Worm (Caenorhabditis elegans) whole organism, young adult: ENCODE results near the gene H38K22.7.

Source experiments
- B0019.2 ChIP-seq: fragments of 200-800 bp; sonication (Bioruptor generic); conservative IDR thresholded peaks from 2 replicates; pipeline ENCODE4 v1.3.6; 2022; ENCODE audit warnings: missing genetic modification reagents, missing genetic modification characterization, missing compliant biosample characterization
- B0261.1 ChIP-seq: sonication (generic microtip); optimal IDR thresholded peaks from 2 replicates; lab custom pipeline; 2016; ENCODE audit warnings: mild to moderate bottlenecking, missing genetic modification characterization, moderate library complexity, missing compliant biosample characterization
- B0336.3 ChIP-seq: fragments of 200-800 bp; sonication (Bioruptor generic); IDR thresholded peaks from 2 replicates; pipeline ENCODE4 v1.3.6; 2022; ENCODE audit warnings: missing genetic modification characterization, missing compliant biosample characterization
- C06A6.2 ChIP-seq: fragments of 200-800 bp; sonication (Bioruptor generic); conservative IDR thresholded peaks from 2 replicates; pipeline ENCODE4 v1.3.6; 2022; ENCODE audit warnings: missing genetic modification characterization, missing compliant biosample characterization
- C17E4.6 ChIP-seq: fragments of 200-800 bp; sonication (Bioruptor generic); IDR thresholded peaks from 2 replicates; pipeline ENCODE4 v1.3.6; 2022; ENCODE audit warnings: missing genetic modification reagents, missing genetic modification characterization, missing compliant biosample characterization
- F10E7.11 ChIP-seq: sonication (generic microtip); optimal IDR thresholded peaks from 2 replicates; lab custom pipeline; 2017; ENCODE audit warnings: mild to moderate bottlenecking, missing genetic modification characterization, moderate library complexity, missing compliant biosample characterization
- F23B12.7 ChIP-seq: sonication (generic microtip); optimal IDR thresholded peaks from 2 replicates; lab custom pipeline; 2017; ENCODE audit warnings: missing genetic modification characterization, mild to moderate bottlenecking, missing compliant biosample characterization, antibody characterized with exemption, moderate library complexity; ENCODE audit not compliant: insufficient read depth
- F33H1.4 ChIP-seq: fragments of 200-800 bp; sonication (Bioruptor generic); IDR thresholded peaks from 2 replicates; pipeline ENCODE4 v1.3.6; 2022; ENCODE audit warnings: missing genetic modification reagents, missing genetic modification characterization, missing compliant biosample characterization
- F49E8.2 ChIP-seq: sonication (generic microtip); optimal IDR thresholded peaks from 3 replicates; lab custom pipeline; 2017; ENCODE audit warnings: missing genetic modification characterization, mild to moderate bottlenecking, missing compliant biosample characterization, antibody characterized with exemption, moderate library complexity; ENCODE audit not compliant: insufficient read depth
- F55B11.4 ChIP-seq: sonication (generic microtip); optimal IDR thresholded peaks from 2 replicates; lab custom pipeline; 2016; ENCODE audit warnings: missing compliant biosample characterization, missing genetic modification characterization, borderline replicate concordance; ENCODE audit not compliant: insufficient read depth
- F57A8.1 ChIP-seq: fragments of 200-800 bp; sonication (Bioruptor generic); optimal IDR thresholded peaks from 2 replicates; lab custom pipeline; 2018; ENCODE audit warnings: mild to moderate bottlenecking, missing genetic modification characterization, moderate library complexity, missing compliant biosample characterization
- F57C9.4 ChIP-seq: sonication (generic microtip); optimal IDR thresholded peaks from 2 replicates; lab custom pipeline; 2017; ENCODE audit warnings: mild to moderate bottlenecking, missing genetic modification characterization, missing compliant biosample characterization
- K12H6.12 ChIP-seq: fragments of 200-800 bp; sonication (Bioruptor generic); optimal IDR thresholded peaks from 2 replicates; lab custom pipeline; 2018; ENCODE audit warnings: mild to moderate bottlenecking, missing genetic modification characterization, missing compliant biosample characterization
- T26A5.8 ChIP-seq: sonication (generic microtip); optimal IDR thresholded peaks from 2 replicates; lab custom pipeline; 2016; ENCODE audit warnings: missing genetic modification characterization, missing compliant biosample characterization
- bed-2 ChIP-seq: fragments of 200-800 bp; sonication (Bioruptor generic); IDR thresholded peaks from 2 replicates; pipeline ENCODE4 v1.3.6; 2022; ENCODE audit warnings: missing genetic modification reagents, missing genetic modification characterization, missing compliant biosample characterization
- ccch-3 ChIP-seq: fragments of 200-800 bp; sonication (Bioruptor generic); optimal IDR thresholded peaks from 2 replicates; lab custom pipeline; 2018; ENCODE audit warnings: mild to moderate bottlenecking, missing genetic modification characterization, missing compliant biosample characterization
- cebp-2 ChIP-seq: fragments of 200-800 bp; sonication (Bioruptor generic); IDR thresholded peaks from 2 replicates; pipeline ENCODE4 v1.3.6; 2022; ENCODE audit warnings: missing genetic modification characterization, missing compliant biosample characterization
- ceh-27 ChIP-seq: fragments of 200-800 bp; sonication (Bioruptor generic); optimal IDR thresholded peaks from 2 replicates; lab custom pipeline; 2018; ENCODE audit warnings: mild to moderate bottlenecking, missing genetic modification characterization, moderate library complexity, missing compliant biosample characterization
- chd-7 ChIP-seq: sonication (generic microtip); optimal IDR thresholded peaks from 2 replicates; lab custom pipeline; 2016; ENCODE audit warnings: mild to moderate bottlenecking, missing genetic modification characterization, moderate library complexity, missing compliant biosample characterization
- dpl-1 ChIP-seq: fragments of 150-350 bp; optimal IDR thresholded peaks from 2 replicates; lab custom pipeline; 2014; ENCODE audit warnings: missing biosample characterization, missing genetic modification reagents, missing genetic modification characterization
- ekl-4 ChIP-seq: fragments of 200-800 bp; sonication (Bioruptor generic); IDR thresholded peaks from 2 replicates; pipeline ENCODE4 v1.3.6; 2022; ENCODE audit warnings: missing genetic modification reagents, missing genetic modification characterization, missing compliant biosample characterization
- fkh-3 ChIP-seq: sonication (generic microtip); optimal IDR thresholded peaks from 2 replicates; lab custom pipeline; 2016; ENCODE audit warnings: mild to moderate bottlenecking, missing genetic modification characterization, missing compliant biosample characterization
- him-1 ChIP-seq: sonication (generic microtip); optimal IDR thresholded peaks from 2 replicates; lab custom pipeline; 2016; ENCODE audit warnings: missing genotype, missing genetic modification reagents, missing genetic modification characterization, missing compliant biosample characterization
- let-526 ChIP-seq: fragments of 200-800 bp; sonication (Bioruptor generic); IDR thresholded peaks from 2 replicates; pipeline ENCODE4 v1.3.6; 2022; ENCODE audit warnings: missing genetic modification reagents, missing genetic modification characterization, missing compliant biosample characterization
- lsl-1 ChIP-seq: fragments of 200-800 bp; sonication (Bioruptor generic); optimal IDR thresholded peaks from 2 replicates; lab custom pipeline; 2018; ENCODE audit warnings: mild to moderate bottlenecking, missing genetic modification characterization, moderate library complexity, missing compliant biosample characterization
- mcd-1 ChIP-seq: fragments of 200-800 bp; sonication (Bioruptor generic); IDR thresholded peaks from 2 replicates; pipeline ENCODE4 v1.3.6; 2022; ENCODE audit warnings: missing genetic modification reagents, missing genetic modification characterization, missing compliant biosample characterization
- mes-4 ChIP-seq: sonication (generic microtip); optimal IDR thresholded peaks from 2 replicates; lab custom pipeline; 2016; ENCODE audit warnings: missing genotype, missing genetic modification characterization, missing compliant biosample characterization
- nfyb-1 ChIP-seq: fragments of 200-800 bp; sonication (Bioruptor generic); IDR thresholded peaks from 2 replicates; pipeline ENCODE4 v1.3.6; 2022; ENCODE audit warnings: missing genetic modification reagents, missing genetic modification characterization, missing compliant biosample characterization
- nhr-179 ChIP-seq: sonication (generic microtip); optimal IDR thresholded peaks from 2 replicates; lab custom pipeline; 2016; ENCODE audit warnings: mild to moderate bottlenecking, missing genetic modification characterization, missing compliant biosample characterization
- nhr-80 ChIP-seq: sonication (generic microtip); optimal IDR thresholded peaks from 2 replicates; lab custom pipeline; 2016; ENCODE audit warnings: missing genetic modification characterization, missing compliant biosample characterization
- nhr-90 ChIP-seq: sonication (generic microtip); optimal IDR thresholded peaks from 2 replicates; lab custom pipeline; 2016; ENCODE audit warnings: missing genotype, mild to moderate bottlenecking, missing genetic modification characterization, missing compliant biosample characterization
- rcor-1 ChIP-seq: fragments of 200-800 bp; sonication (Bioruptor generic); IDR thresholded peaks from 2 replicates; pipeline ENCODE4 v1.3.6; 2022; ENCODE audit warnings: missing genetic modification reagents, missing genetic modification characterization, missing compliant biosample characterization
- sdz-38 ChIP-seq: sonication (generic microtip); optimal IDR thresholded peaks from 2 replicates; lab custom pipeline; 2016; ENCODE audit warnings: missing genotype, missing genetic modification characterization, missing compliant biosample characterization
- somi-1 ChIP-seq: fragments of 200-800 bp; sonication (Bioruptor generic); optimal IDR thresholded peaks from 2 replicates; lab custom pipeline; 2018; ENCODE audit warnings: mild to moderate bottlenecking, missing genetic modification characterization, missing compliant biosample characterization
- tbx-9 ChIP-seq: sonication (generic microtip); optimal IDR thresholded peaks from 2 replicates; lab custom pipeline; 2016; ENCODE audit warnings: borderline replicate concordance, missing genetic modification characterization, inconsistent platforms, missing compliant biosample characterization
- tlf-1 ChIP-seq: fragments of 200-800 bp; sonication (Bioruptor generic); optimal IDR thresholded peaks from 2 replicates; lab custom pipeline; 2018; ENCODE audit warnings: mild to moderate bottlenecking, missing genetic modification characterization, missing compliant biosample characterization
- unc-62 ChIP-seq: fragments of 150-350 bp; optimal IDR thresholded peaks from 2 replicates; lab custom pipeline; 2014; ENCODE audit warnings: missing biosample characterization, missing genetic modification reagents, missing genetic modification characterization
- ztf-28 ChIP-seq: fragments of 200-800 bp; sonication (Bioruptor generic); IDR thresholded peaks from 2 replicates; pipeline ENCODE4 v1.3.6; 2022; ENCODE audit warnings: missing genetic modification reagents, missing genetic modification characterization, missing compliant biosample characterization
- ztf-6 ChIP-seq: fragments of 200-800 bp; sonication (Bioruptor generic); IDR thresholded peaks from 2 replicates; pipeline ENCODE4 v1.3.6; 2022; ENCODE audit warnings: missing genetic modification reagents, missing genetic modification characterization, missing compliant biosample characterization

The H38K22.7 gene

DNA sequence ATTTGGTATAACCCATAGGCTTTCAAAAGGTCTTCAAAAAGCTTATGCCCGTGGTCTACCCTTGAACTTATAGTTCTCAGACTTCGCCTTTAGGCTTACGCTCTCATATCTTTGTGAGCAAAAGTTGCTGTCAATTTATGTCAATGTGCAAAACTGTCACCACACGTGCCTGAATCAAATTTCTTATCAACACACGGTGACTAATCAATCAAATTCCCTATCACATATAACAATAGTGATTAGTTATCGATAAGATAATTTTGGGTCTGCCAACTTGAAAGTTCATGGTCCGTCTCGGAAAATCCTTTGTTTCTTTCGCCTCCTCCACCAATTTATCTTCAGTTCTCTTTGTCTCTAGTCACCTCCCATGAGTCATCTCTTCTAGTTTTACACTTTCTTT is 35.9 kb downstream of the H38K22.7 start:
- TF ChIP-seq F57A8.1 (GFP tag; lab: Kevin White, UChicago) (no peak), fkh-3 (no peak), nhr-80 (tag; lab: Kevin White, UChicago) (peak; percentile 34), dpl-1 (no peak), F10E7.11 (tag; lab: Kevin White, UChicago) (no peak), unc-62 (GFP tag; lab: Kevin White, UChicago) (no peak), ztf-28 (no peak)

- TF ChIP-seq him-1 (tag; lab: Kevin White, UChicago), result no peak
- no peak for TF ChIP-seq ceh-27
- TF ChIP-seq nfyb-1 (GFP tag; lab: Robert Waterston, UW), result no peak
- TF ChIP-seq cebp-2 (GFP tag; lab: Robert Waterston, UW), result no peak
- TF ChIP-seq ekl-4 (GFP tag; lab: Robert Waterston, UW), result no peak
- TF ChIP-seq B0336.3 (GFP tag; lab: Robert Waterston, UW), result no peak
- TF ChIP-seq B0019.2 (GFP tag; lab: Robert Waterston, UW), result no peak
- TF ChIP-seq tlf-1 (GFP tag; lab: Kevin White, UChicago), result no peak
- TF ChIP-seq F57C9.4 (tag; lab: Kevin White, UChicago), result no peak
- TF ChIP-seq F49E8.2 (tag; lab: Kevin White, UChicago), result no peak
- TF ChIP-seq chd-7 (tag; lab: Kevin White, UChicago), result no peak
- no peak for TF ChIP-seq C06A6.2 (GFP tag; lab: Robert Waterston, UW)
- TF ChIP-seq F55B11.4 (tag; lab: Kevin White, UChicago), result no peak
- no peak for TF ChIP-seq T26A5.8
- TF ChIP-seq B0261.1, result no peak
- TF ChIP-seq sdz-38, result no peak
- TF ChIP-seq somi-1 (GFP tag; lab: Kevin White, UChicago), result no peak
- no peak for TF ChIP-seq mes-4 (tag; lab: Kevin White, UChicago)
- no peak for TF ChIP-seq rcor-1 (GFP tag; lab: Robert Waterston, UW)
- no peak for TF ChIP-seq F33H1.4
- TF ChIP-seq, all 124 proteins: peak for 0
Measured at ce11 chrIII:4358345-4358744, 36.8 kb downstream of the H38K22.7 start.

DNA sequence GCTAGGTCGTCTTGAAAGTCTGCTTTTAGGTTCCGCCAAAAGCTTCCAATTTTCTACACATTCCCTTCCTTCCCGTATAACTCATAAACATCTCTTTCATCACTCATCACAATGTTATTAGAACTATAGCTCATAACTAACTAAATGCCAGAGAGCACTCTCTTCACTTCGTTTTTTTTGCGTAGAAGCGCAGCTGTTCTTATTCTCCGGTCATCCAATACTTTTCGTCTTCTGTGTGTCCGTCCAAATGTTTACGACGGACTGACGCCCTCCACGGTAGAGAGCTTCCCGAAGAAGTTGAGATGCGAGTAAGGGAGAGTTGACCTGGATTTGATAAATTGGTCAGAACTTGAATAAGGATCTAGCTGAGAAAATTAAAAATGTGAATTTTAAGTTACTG is 37.7 kb downstream of the H38K22.7 start:
- TF ChIP-seq mcd-1 (GFP tag; lab: Robert Waterston, UW), result no peak
- TF ChIP-seq let-526 (GFP tag; lab: Robert Waterston, UW), result no peak
- TF ChIP-seq ccch-3 (GFP tag; lab: Kevin White, UChicago), result no peak
- no peak for TF ChIP-seq lsl-1 (GFP tag; lab: Kevin White, UChicago)
- TF ChIP-seq K12H6.12 (tag; lab: Kevin White, UChicago), result no peak
- TF ChIP-seq dpl-1, result no peak
- no peak for TF ChIP-seq nhr-90 (tag; lab: Kevin White, UChicago)
- no peak for TF ChIP-seq bed-2 (GFP tag; lab: Robert Waterston, UW)
- TF ChIP-seq F23B12.7 (tag; lab: Kevin White, UChicago), result no peak
- TF ChIP-seq B0336.3 (GFP tag; lab: Robert Waterston, UW), result no peak
- TF ChIP-seq tbx-9 (tag; lab: Kevin White, UChicago), result no peak
- no peak for TF ChIP-seq ztf-6
- TF ChIP-seq C17E4.6, result no peak
- TF ChIP-seq nhr-179 (tag; lab: Kevin White, UChicago), result no peak
